Worm (Caenorhabditis elegans): Measurements from ENCODE around the gene sri-74.

DNA sequence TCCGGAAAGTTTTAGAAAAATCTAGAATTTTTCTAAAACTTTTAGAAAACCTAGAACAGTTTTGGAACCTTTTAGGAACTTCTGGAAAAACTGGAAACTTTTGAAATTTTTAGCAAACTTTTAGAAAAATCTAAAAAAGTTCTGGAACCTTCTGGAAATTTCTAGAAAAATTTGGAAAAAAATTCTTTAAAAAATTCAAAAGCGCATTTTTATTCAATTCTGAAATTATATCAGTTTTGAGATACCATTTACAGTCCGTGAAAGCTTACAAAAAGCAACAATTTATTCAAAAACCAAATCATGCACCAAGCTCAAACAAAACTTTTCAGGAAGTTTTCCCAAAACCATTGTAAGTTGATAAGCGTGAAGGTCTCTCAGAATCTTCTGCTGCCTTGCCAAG is 44.8 kb downstream of the sri-74 start, which contains the start of gene K02F6.4:
- no peak for TF ChIP-seq dao-5 (tag; optimal IDR thresholded peaks at IDR 0.05)
- no peak for TF ChIP-seq him-1 (tag; optimal IDR thresholded peaks at IDR 0.05)
